Fruit fly (Drosophila melanogaster): ENCODE measurements around the gene csw.

Gene csw

dm6 chrX:2161020-2161419 lies 67.0 kb downstream of the csw start:
- TF ChIP-seq usp (GFP tag; optimal IDR thresholded peaks at IDR 0.05): no peak
- no peak for TF ChIP-seq Dll (optimal IDR thresholded peaks at IDR 0.05)
- no peak for TF ChIP-seq psq (optimal IDR thresholded peaks at IDR 0.05)
- TF ChIP-seq CG8478 (optimal IDR thresholded peaks at IDR 0.05): no peak
- TF ChIP-seq EcR (GFP tag; optimal IDR thresholded peaks at IDR 0.05): no peak

- TF ChIP-seq pan (optimal IDR thresholded peaks at IDR 0.05) (no peak), psq (optimal IDR thresholded peaks at IDR 0.05) (no peak), EcR (GFP tag; optimal IDR thresholded peaks at IDR 0.05) (no peak), CG8478 (optimal IDR thresholded peaks at IDR 0.05) (no peak)
These were observed 68.3 kb downstream of the csw start, which contains the start of the genes Cyp4d1 and CG3630 for dm6 chrX:2162130-2162907. Gene Cyp4d1, minus strand, starts transcription at chrX:2162180. Gene CG3630, plus strand, starts transcription at chrX:2162196.

dm6 chrX:2163358-2163757 lies 69.3 kb downstream of the csw start:
- TF ChIP-seq EcR (GFP tag; optimal IDR thresholded peaks at IDR 0.05): no peak
- TF ChIP-seq Dll (optimal IDR thresholded peaks at IDR 0.05): no peak
- TF ChIP-seq psq (optimal IDR thresholded peaks at IDR 0.05): no peak
- no peak for TF ChIP-seq usp (GFP tag; optimal IDR thresholded peaks at IDR 0.05)

Measured in whole organism.